Fruit fly (Drosophila melanogaster): Measurements from ENCODE around the gene GlyRS.

DNA sequence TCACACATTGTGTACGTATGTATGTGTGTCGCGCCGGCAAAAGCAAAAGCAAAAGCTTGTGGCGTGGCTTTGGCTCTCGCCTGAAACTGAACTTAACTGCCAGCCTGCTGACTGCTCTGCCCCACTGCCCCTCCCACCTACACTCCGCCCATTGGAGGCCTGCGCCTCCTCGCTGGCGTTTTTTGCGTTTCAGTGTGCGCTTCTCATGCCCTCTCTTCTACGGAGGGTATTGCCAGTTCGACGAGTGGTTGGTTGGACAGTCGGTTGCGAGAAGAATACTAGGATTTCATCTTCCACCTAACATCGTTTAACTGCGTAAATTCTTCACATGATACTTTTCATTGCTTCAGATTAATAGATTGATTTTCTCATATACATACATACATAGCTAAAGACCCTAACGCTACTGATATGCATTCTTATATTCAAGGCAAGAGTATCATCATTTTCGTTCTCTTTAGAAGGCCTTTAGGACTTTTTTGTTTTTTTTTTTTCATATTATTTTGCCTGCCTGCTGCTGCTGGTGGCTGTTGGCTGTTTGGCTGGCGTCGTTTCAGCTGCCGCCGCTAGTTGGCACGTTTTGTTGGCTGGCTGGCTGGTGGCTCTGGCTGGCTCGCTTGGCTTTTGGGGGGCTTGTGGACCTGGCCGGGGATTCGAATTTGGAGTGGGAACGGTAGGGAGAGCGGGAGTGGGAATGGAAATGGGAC, 10.1 kb downstream of the GlyRS start:
- TF ChIP-seq Hr78 (GFP tag; optimal IDR thresholded peaks at IDR 0.05) = no peak
- TF ChIP-seq pan (optimal IDR thresholded peaks at IDR 0.05) = no peak
- TF ChIP-seq N (GFP tag; optimal IDR thresholded peaks at IDR 0.05) = no peak
- no peak for TF ChIP-seq usp (GFP tag; optimal IDR thresholded peaks at IDR 0.05)
- TF ChIP-seq brk (GFP tag; optimal IDR thresholded peaks at IDR 0.05) = peak; percentile 88
- TF ChIP-seq CG9705 (GFP tag; optimal IDR thresholded peaks at IDR 0.05) = peak; percentile 75
- no peak for TF ChIP-seq Dfd (GFP tag; optimal IDR thresholded peaks at IDR 0.05)
- no peak for TF ChIP-seq CrebA (GFP tag; optimal IDR thresholded peaks at IDR 0.05; ENCODE audit: borderline replicate concordance)
- TF ChIP-seq OdsH (GFP tag; optimal IDR thresholded peaks at IDR 0.05) = peak; percentile 88
- TF ChIP-seq Jra (GFP tag; optimal IDR thresholded peaks at IDR 0.05) = peak; percentile 71

All from whole organism, wandering third instar larva.